Worm (Caenorhabditis elegans) whole organism, mixed stage, embryonic: Measurements from ENCODE around the gene nkcc-1.

Source experiments
- ces-1 ChIP-seq: fragments of 150-350 bp; optimal IDR thresholded peaks from 2 replicates; lab custom pipeline; 2014; ENCODE audit warnings: missing biosample characterization, missing genetic modification reagents, missing genetic modification characterization
- cnd-1 ChIP-seq: fragments of 200-800 bp; sonication (Bioruptor generic); optimal IDR thresholded peaks from 2 replicates; lab custom pipeline; 2018; ENCODE audit warnings: mild to moderate bottlenecking, missing genetic modification characterization, missing compliant biosample characterization
- drap-1 ChIP-seq: fragments of 200-800 bp; sonication (Bioruptor generic); optimal IDR thresholded peaks from 3 replicates; lab custom pipeline; 2018; ENCODE audit warnings: mild to moderate bottlenecking, missing genetic modification characterization, missing compliant biosample characterization
- elt-1 ChIP-seq: sonication (generic microtip); optimal IDR thresholded peaks from 2 replicates; lab custom pipeline; 2017; ENCODE audit warnings: missing genetic modification characterization, mild to moderate bottlenecking, missing compliant biosample characterization, antibody characterized with exemption, moderate library complexity, borderline replicate concordance; ENCODE audit not compliant: insufficient read depth
- hlh-1 ChIP-seq: fragments of 150-350 bp; optimal IDR thresholded peaks from 2 replicates; lab custom pipeline; 2014; ENCODE audit warnings: missing biosample characterization, missing genetic modification reagents, missing genetic modification characterization
- lsy-2 ChIP-seq: fragments of 150-350 bp; optimal IDR thresholded peaks from 2 replicates; lab custom pipeline; 2014; ENCODE audit warnings: missing biosample characterization, missing genetic modification characterization
- nhr-12 ChIP-seq: fragments of 150-350 bp; optimal IDR thresholded peaks from 2 replicates; lab custom pipeline; 2014; ENCODE audit warnings: missing biosample characterization, missing genetic modification characterization
- nhr-237 ChIP-seq: fragments of 150-350 bp; optimal IDR thresholded peaks from 2 replicates; lab custom pipeline; 2014; ENCODE audit warnings: missing biosample characterization, missing genetic modification characterization
- nhr-76 ChIP-seq: sonication (generic microtip); optimal IDR thresholded peaks from 2 replicates; lab custom pipeline; 2017; ENCODE audit warnings: missing biosample characterization, missing genetic modification characterization
- unc-62 ChIP-seq: fragments of 150-350 bp; optimal IDR thresholded peaks from 2 replicates; lab custom pipeline; 2014; ENCODE audit warnings: missing biosample characterization, missing genetic modification reagents, missing genetic modification characterization

DNA sequence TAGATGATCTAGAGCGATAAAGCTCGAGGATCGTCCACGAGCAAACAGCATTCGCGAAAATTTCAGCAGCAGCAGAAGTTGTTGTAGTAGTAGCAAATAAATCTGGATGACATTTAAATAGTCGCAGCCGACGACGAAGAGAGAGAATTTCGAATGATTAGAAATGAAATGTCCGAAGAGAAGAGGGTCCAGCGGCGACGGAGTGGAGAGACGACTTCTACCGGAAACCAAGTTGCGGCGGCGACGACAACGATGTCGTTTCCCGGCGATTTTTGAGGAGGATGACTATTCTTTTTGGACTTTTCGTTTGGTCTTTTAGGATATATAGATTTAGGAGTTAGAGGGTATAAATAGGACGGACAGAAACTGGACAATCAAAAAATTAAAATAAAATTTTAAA, 57.5 kb downstream of the nkcc-1 start:
- TF ChIP-seq ces-1 (GFP tag; lab: Kevin White, UChicago): no peak
- TF ChIP-seq hlh-1 (tag; lab: Kevin White, UChicago): no peak
- TF ChIP-seq drap-1 (GFP tag; lab: Kevin White, UChicago): no peak
- no peak for TF ChIP-seq lsy-2
- TF ChIP-seq unc-62: no peak
- no peak for TF ChIP-seq nhr-76 (tag; lab: Kevin White, UChicago)
- TF ChIP-seq nhr-237 (tag; lab: Kevin White, UChicago): no peak
- TF ChIP-seq nhr-12: no peak
- TF ChIP-seq cnd-1 (tag; lab: Kevin White, UChicago): no peak
- TF ChIP-seq elt-1: no peak
